Worm (Caenorhabditis elegans) whole organism, L2 larva: Measurements from ENCODE around the gene mtch-1.

Source experiments
- F13H6.1 ChIP-seq: sonication (generic microtip); optimal IDR thresholded peaks from 2 replicates; lab custom pipeline; 2016; ENCODE audit warnings: missing genetic modification characterization, missing compliant biosample characterization
- R02D3.7 ChIP-seq: fragments of 150-350 bp; optimal IDR thresholded peaks from 2 replicates; lab custom pipeline; 2014; ENCODE audit warnings: missing biosample characterization, missing genetic modification characterization
- Y55F3AM.14 ChIP-seq: fragments of 200-800 bp; sonication (Bioruptor generic); optimal IDR thresholded peaks from 2 replicates; lab custom pipeline; 2018; ENCODE audit warnings: mild to moderate bottlenecking, missing genetic modification characterization, missing compliant biosample characterization
- ZK546.5 ChIP-seq: sonication (generic microtip); optimal IDR thresholded peaks from 2 replicates; lab custom pipeline; 2017; ENCODE audit warnings: missing biosample characterization, missing genetic modification characterization
- alr-1 ChIP-seq: fragments of 150-350 bp; optimal IDR thresholded peaks from 2 replicates; lab custom pipeline; 2014; ENCODE audit warnings: missing biosample characterization, missing genetic modification characterization
- aly-2 ChIP-seq: fragments of 150-350 bp; optimal IDR thresholded peaks from 2 replicates; lab custom pipeline; 2014; ENCODE audit warnings: missing biosample characterization, missing genetic modification characterization
- ama-1 ChIP-seq: fragments of 150-350 bp; optimal IDR thresholded peaks from 2 replicates; lab custom pipeline; 2018; ENCODE audit warnings: inconsistent platforms
- blmp-1 ChIP-seq: sonication (generic microtip); optimal IDR thresholded peaks from 2 replicates; lab custom pipeline; 2017; ENCODE audit warnings: missing genetic modification characterization, mild to moderate bottlenecking, missing compliant biosample characterization, antibody characterized with exemption, moderate library complexity; ENCODE audit not compliant: insufficient read depth
- ceh-16 ChIP-seq: fragments of 150-350 bp; optimal IDR thresholded peaks from 2 replicates; lab custom pipeline; 2014; ENCODE audit warnings: missing biosample characterization, missing genetic modification characterization
- ceh-82 ChIP-seq: fragments of 150-350 bp; optimal IDR thresholded peaks from 2 replicates; lab custom pipeline; 2014; ENCODE audit warnings: missing biosample characterization, missing genetic modification characterization
- crh-2 ChIP-seq: sonication (generic microtip); optimal IDR thresholded peaks from 2 replicates; lab custom pipeline; 2017; ENCODE audit warnings: missing biosample characterization, missing genetic modification characterization
- egl-27 ChIP-seq: sonication (generic microtip); optimal IDR thresholded peaks from 3 replicates; lab custom pipeline; 2017; ENCODE audit warnings: missing biosample characterization, missing genetic modification reagents, missing genetic modification characterization
- elt-1 ChIP-seq: fragments of 150-350 bp; optimal IDR thresholded peaks from 2 replicates; lab custom pipeline; 2014; ENCODE audit warnings: missing biosample characterization, missing genetic modification characterization
- elt-3 ChIP-seq: sonication (generic microtip); optimal IDR thresholded peaks from 2 replicates; lab custom pipeline; 2017; ENCODE audit warnings: missing biosample characterization, missing genetic modification characterization
- fos-1 ChIP-seq: fragments of 150-350 bp; optimal IDR thresholded peaks from 2 replicates; lab custom pipeline; 2014; ENCODE audit warnings: missing biosample characterization, missing genetic modification characterization
- gmeb-1 ChIP-seq: fragments of 150-350 bp; optimal IDR thresholded peaks from 2 replicates; lab custom pipeline; 2014; ENCODE audit warnings: missing biosample characterization, missing genetic modification characterization
- lin-11 ChIP-seq: fragments of 150-350 bp; sonication (generic microtip); optimal IDR thresholded peaks from 2 replicates; lab custom pipeline; 2014; ENCODE audit warnings: missing biosample characterization, missing genetic modification characterization, inconsistent platforms, mixed read lengths
- lin-13 ChIP-seq: fragments of 150-350 bp; optimal IDR thresholded peaks from 2 replicates; lab custom pipeline; 2014; ENCODE audit warnings: missing biosample characterization, missing genetic modification reagents, missing genetic modification characterization
- lin-39 ChIP-seq: fragments of 150-350 bp; optimal IDR thresholded peaks from 2 replicates; lab custom pipeline; 2014; ENCODE audit warnings: missing biosample characterization, missing genetic modification reagents, missing genetic modification characterization
- lsy-2 ChIP-seq, 2 experiments: fragments of 150-350 bp in 1 of 2; sonication (generic microtip) in 1 of 2; optimal IDR thresholded peaks; 2 replicates each; lab custom pipeline; 2014 to 2017; ENCODE audit warnings: missing biosample characterization in 2 of 2, missing genetic modification characterization in 2 of 2
- mab-5 ChIP-seq: fragments of 150-350 bp; optimal IDR thresholded peaks from 2 replicates; lab custom pipeline; 2014; ENCODE audit warnings: missing biosample characterization, missing genetic modification characterization
- mbf-1 ChIP-seq: sonication (generic microtip); optimal IDR thresholded peaks from 2 replicates; lab custom pipeline; 2017; ENCODE audit warnings: missing biosample characterization, missing genetic modification characterization
- mdl-1 ChIP-seq, 2 experiments: fragments of 150-350 bp in 1 of 2; sonication (generic microtip) in 1 of 2; optimal IDR thresholded peaks; 2 replicates each; lab custom pipeline; 2017; ENCODE audit warnings: missing biosample characterization in 2 of 2, missing genetic modification characterization in 2 of 2
- nhr-10 ChIP-seq: sonication (generic microtip); optimal IDR thresholded peaks from 2 replicates; lab custom pipeline; 2017; ENCODE audit warnings: missing biosample characterization, missing genetic modification characterization
- nhr-11 ChIP-seq: fragments of 150-350 bp; optimal IDR thresholded peaks from 2 replicates; lab custom pipeline; 2014; ENCODE audit warnings: missing biosample characterization, missing genetic modification characterization
- nhr-12 ChIP-seq: fragments of 150-350 bp; optimal IDR thresholded peaks from 2 replicates; lab custom pipeline; 2014; ENCODE audit warnings: missing biosample characterization, missing genetic modification characterization
- nhr-129 ChIP-seq: fragments of 150-350 bp; optimal IDR thresholded peaks from 2 replicates; lab custom pipeline; 2014; ENCODE audit warnings: missing biosample characterization, missing genetic modification characterization
- nhr-21 ChIP-seq: fragments of 150-350 bp; optimal IDR thresholded peaks from 2 replicates; lab custom pipeline; 2014; ENCODE audit warnings: missing biosample characterization, missing genetic modification characterization
- nhr-23 ChIP-seq: fragments of 150-350 bp; optimal IDR thresholded peaks from 2 replicates; lab custom pipeline; 2014; ENCODE audit warnings: missing biosample characterization, missing genetic modification reagents, missing genetic modification characterization
- nhr-237 ChIP-seq: fragments of 150-350 bp; optimal IDR thresholded peaks from 2 replicates; lab custom pipeline; 2014; ENCODE audit warnings: missing biosample characterization, missing genetic modification characterization
- nhr-25 ChIP-seq: fragments of 150-350 bp; sonication (generic microtip); optimal IDR thresholded peaks from 3 replicates; lab custom pipeline; 2014; ENCODE audit warnings: missing biosample characterization, missing genetic modification characterization
- nhr-6 ChIP-seq: fragments of 150-350 bp; optimal IDR thresholded peaks from 2 replicates; lab custom pipeline; 2014; ENCODE audit warnings: missing biosample characterization, missing genetic modification characterization
- nhr-77 ChIP-seq: fragments of 150-350 bp; optimal IDR thresholded peaks from 2 replicates; lab custom pipeline; 2014; ENCODE audit warnings: missing biosample characterization, missing genetic modification characterization
- peb-1 ChIP-seq: fragments of 150-350 bp; optimal IDR thresholded peaks from 2 replicates; lab custom pipeline; 2014; ENCODE audit warnings: missing biosample characterization, missing genetic modification characterization
- sem-4 ChIP-seq: fragments of 150-350 bp; optimal IDR thresholded peaks from 2 replicates; lab custom pipeline; 2014; ENCODE audit warnings: missing biosample characterization, missing genetic modification reagents, missing genetic modification characterization
- skn-1 ChIP-seq: sonication (generic microtip); optimal IDR thresholded peaks from 2 replicates; lab custom pipeline; 2017; ENCODE audit warnings: missing biosample characterization, missing genetic modification characterization
- sma-3 ChIP-seq: sonication (generic microtip); optimal IDR thresholded peaks from 2 replicates; lab custom pipeline; 2016; ENCODE audit warnings: missing genetic modification reagents, missing genetic modification characterization, missing compliant biosample characterization
- sma-9 ChIP-seq, 2 experiments: fragments of 150-350 bp in 1 of 2; sonication (generic microtip) in 1 of 2; optimal IDR thresholded peaks; 2 replicates each; lab custom pipeline; 2014 to 2016; ENCODE audit warnings: missing genetic modification characterization in 2 of 2, mild to moderate bottlenecking in 1 of 2, missing biosample characterization in 1 of 2, missing compliant biosample characterization in 1 of 2, missing genetic modification reagents in 1 of 2, moderate library complexity in 1 of 2
- unc-55 ChIP-seq: fragments of 150-350 bp; sonication (generic microtip); optimal IDR thresholded peaks from 3 replicates; lab custom pipeline; 2014; ENCODE audit warnings: missing biosample characterization, missing genetic modification reagents, missing genetic modification characterization
- unc-62 ChIP-seq: fragments of 150-350 bp; optimal IDR thresholded peaks from 2 replicates; lab custom pipeline; 2014; ENCODE audit warnings: missing biosample characterization, missing genetic modification reagents, missing genetic modification characterization
- zag-1 ChIP-seq: fragments of 150-350 bp; optimal IDR thresholded peaks from 2 replicates; lab custom pipeline; 2014; ENCODE audit warnings: missing biosample characterization, missing genetic modification characterization
- ztf-1 ChIP-seq: fragments of 200-800 bp; sonication (Bioruptor generic); conservative IDR thresholded peaks from 2 replicates; pipeline ENCODE4 v1.3.6; 2022; ENCODE audit warnings: missing genetic modification characterization, missing compliant biosample characterization
- ztf-11 ChIP-seq: sonication (generic microtip); optimal IDR thresholded peaks from 2 replicates; lab custom pipeline; 2017; ENCODE audit warnings: missing biosample characterization, missing genetic modification characterization
- ztf-4 ChIP-seq: fragments of 150-350 bp; optimal IDR thresholded peaks from 2 replicates; lab custom pipeline; 2014; ENCODE audit warnings: missing biosample characterization, missing genetic modification characterization

The mtch-1 gene

ce11 chrII:7342884-7343283, 31.1 kb downstream of the mtch-1 start (continued):
- TF ChIP-seq elt-1 (no peak), ztf-4 (no peak), nhr-129 (tag; lab: Kevin White, UChicago) (peak; percentile 38), F13H6.1 (tag; lab: Kevin White, UChicago) (no peak), ztf-1 (no peak), gmeb-1 (tag; lab: Kevin White, UChicago) (peak; percentile 23)

- TF ChIP-seq lsy-2 (tag; optimal IDR thresholded peaks at IDR 0.05; lab: Kevin White, UChicago), result peak in 1 of 2 experiments; percentile 16
- peak; percentile 20 for TF ChIP-seq crh-2 (tag; lab: Kevin White, UChicago)
- TF ChIP-seq ceh-82 (tag; lab: Kevin White, UChicago), result no peak
- TF ChIP-seq sma-9 (GFP tag; optimal IDR thresholded peaks at IDR 0.05; lab: Kevin White, UChicago), result peak; percentile 30
- no peak for TF ChIP-seq sma-9 (tag; optimal IDR thresholded peaks at IDR 0.05; lab: Kevin White, UChicago)
- TF ChIP-seq nhr-25 (tag; lab: Kevin White, UChicago), result peak; percentile 10
- TF ChIP-seq, all 48 proteins: peak for 4
Measured at ce11 chrII:7341572-7342303, 32.2 kb downstream of the mtch-1 start.

- no peak for TF ChIP-seq unc-62 (GFP tag; lab: Kevin White, UChicago)
- TF ChIP-seq crh-2 (tag; lab: Kevin White, UChicago), result no peak
- no peak for TF ChIP-seq nhr-6 (tag; lab: Kevin White, UChicago)
- no peak for TF ChIP-seq nhr-77 (tag; lab: Kevin White, UChicago)
- no peak for TF ChIP-seq ceh-16 (tag; lab: Kevin White, UChicago)
- no peak for TF ChIP-seq ztf-4
- no peak for TF ChIP-seq mbf-1
- TF ChIP-seq lsy-2 (tag; optimal IDR thresholded peaks at IDR 0.05; lab: Kevin White, UChicago), result no peak
- TF ChIP-seq nhr-10 (tag; lab: Kevin White, UChicago), result no peak
- no peak for TF ChIP-seq fos-1 (tag; lab: Kevin White, UChicago)
- TF ChIP-seq Y55F3AM.14 (GFP tag; lab: Kevin White, UChicago), result no peak
- TF ChIP-seq blmp-1 (tag; lab: Kevin White, UChicago), result no peak
- no peak for TF ChIP-seq nhr-21 (tag; lab: Kevin White, UChicago)
- no peak for TF ChIP-seq sma-9 (GFP tag; optimal IDR thresholded peaks at IDR 0.05; lab: Kevin White, UChicago)
- no peak for TF ChIP-seq sma-9 (tag; optimal IDR thresholded peaks at IDR 0.05; lab: Kevin White, UChicago)
Measured at ce11 chrII:7340703-7341102, 33.3 kb downstream of the mtch-1 start.

- TF ChIP-seq elt-3 (tag; lab: Kevin White, UChicago), result no peak
- TF ChIP-seq alr-1 (tag; lab: Kevin White, UChicago), result no peak
- no peak for TF ChIP-seq R02D3.7 (tag; lab: Kevin White, UChicago)
- peak; percentile 88 for TF ChIP-seq sma-9 (GFP tag; optimal IDR thresholded peaks at IDR 0.05; lab: Kevin White, UChicago)
- TF ChIP-seq sma-9 (tag; optimal IDR thresholded peaks at IDR 0.05; lab: Kevin White, UChicago), result no peak
- no peak for TF ChIP-seq ama-1 (lab: Kevin White, UChicago)
- peak; percentile 49 for TF ChIP-seq ztf-4
- TF ChIP-seq ztf-11, result no peak
- TF ChIP-seq lin-13 (GFP tag; lab: Kevin White, UChicago), result no peak
- TF ChIP-seq nhr-6 (tag; lab: Kevin White, UChicago), result peak; percentile 70
- no peak for TF ChIP-seq nhr-12 (tag; lab: Kevin White, UChicago)
- TF ChIP-seq nhr-237 (tag; lab: Kevin White, UChicago), result no peak
- TF ChIP-seq sma-3, result peak; percentile 16
- TF ChIP-seq mdl-1 (tag; optimal IDR thresholded peaks at IDR 0.05; lab: Kevin White, UChicago), result peak in 1 of 2 experiments; percentile 16
- TF ChIP-seq nhr-23 (tag; lab: Kevin White, UChicago), result no peak
- peak; percentile 65 for TF ChIP-seq crh-2 (tag; lab: Kevin White, UChicago)
- TF ChIP-seq ztf-1, result no peak
- TF ChIP-seq egl-27 (tag; lab: Kevin White, UChicago), result peak; percentile 4
- no peak for TF ChIP-seq ceh-82 (tag; lab: Kevin White, UChicago)
- no peak for TF ChIP-seq nhr-11 (tag; lab: Kevin White, UChicago)
- TF ChIP-seq elt-1, result no peak
- no peak for TF ChIP-seq lin-11 (tag; lab: Kevin White, UChicago)
- no peak for TF ChIP-seq nhr-77 (tag; lab: Kevin White, UChicago)
- TF ChIP-seq unc-55 (GFP tag; lab: Kevin White, UChicago), result no peak
- no peak for TF ChIP-seq ZK546.5 (tag; lab: Kevin White, UChicago)
- TF ChIP-seq sem-4 (tag; lab: Kevin White, UChicago), result peak; percentile 37
- TF ChIP-seq zag-1 (tag; lab: Kevin White, UChicago), result no peak
- TF ChIP-seq mbf-1, result no peak
- no peak for TF ChIP-seq gmeb-1 (tag; lab: Kevin White, UChicago)
- no peak for TF ChIP-seq peb-1 (tag; lab: Kevin White, UChicago)
- no peak for TF ChIP-seq mab-5 (tag; lab: Kevin White, UChicago)
- TF ChIP-seq blmp-1 (tag; lab: Kevin White, UChicago), result peak; percentile 84
- TF ChIP-seq lin-39, result no peak
- no peak for TF ChIP-seq skn-1 (tag; lab: Kevin White, UChicago)
- no peak for TF ChIP-seq Y55F3AM.14 (GFP tag; lab: Kevin White, UChicago)
- TF ChIP-seq nhr-129 (tag; lab: Kevin White, UChicago), result peak; percentile 67
- TF ChIP-seq ceh-16 (tag; lab: Kevin White, UChicago), result no peak
- no peak for TF ChIP-seq aly-2 (tag; lab: Kevin White, UChicago)
Measured at ce11 chrII:7338995-7339394, 35.0 kb downstream of the mtch-1 start, which contains the start of gene nhr-21. Gene nhr-21, plus strand, starts transcription at chrII:7339229.
